Worm (Caenorhabditis elegans) whole organism, late embryonic: ENCODE results near the gene msp-36.

Experiments used
- C08G9.2 ChIP-seq: sonication (generic microtip); optimal IDR thresholded peaks from 2 replicates; lab custom pipeline; 2016; ENCODE audit warnings: mild to moderate bottlenecking, missing genetic modification characterization, moderate library complexity, missing compliant biosample characterization
- C38D4.7 ChIP-seq: fragments of 200-800 bp; sonication (Bioruptor generic); optimal IDR thresholded peaks from 2 replicates; lab custom pipeline; 2018; ENCODE audit warnings: mild to moderate bottlenecking, missing genetic modification characterization, moderate library complexity, missing compliant biosample characterization
- K02D7.2 ChIP-seq: sonication (generic microtip); optimal IDR thresholded peaks from 2 replicates; lab custom pipeline; 2017; ENCODE audit warnings: mild to moderate bottlenecking, missing genetic modification characterization, missing compliant biosample characterization
- K09A11.1 ChIP-seq: sonication (generic microtip); optimal IDR thresholded peaks from 2 replicates; lab custom pipeline; 2017; ENCODE audit warnings: antibody characterized with exemption, mild to moderate bottlenecking, missing genetic modification characterization, missing compliant biosample characterization; ENCODE audit not compliant: insufficient read depth
- T23F11.4 ChIP-seq: fragments of 200-800 bp; sonication (Bioruptor generic); optimal IDR thresholded peaks from 2 replicates; lab custom pipeline; 2018; ENCODE audit warnings: mild to moderate bottlenecking, missing genetic modification characterization, missing compliant biosample characterization
- Y22D7AL.16 ChIP-seq: sonication (generic microtip); optimal IDR thresholded peaks from 2 replicates; lab custom pipeline; 2016; ENCODE audit warnings: missing genetic modification characterization, missing compliant biosample characterization
- ahr-1 ChIP-seq: sonication (generic microtip); optimal IDR thresholded peaks from 2 replicates; lab custom pipeline; 2016; ENCODE audit warnings: missing genetic modification characterization, missing compliant biosample characterization
- ama-1 ChIP-seq: fragments of 150-350 bp; optimal IDR thresholded peaks from 2 replicates; lab custom pipeline; 2014
- ceh-14 ChIP-seq: sonication (generic microtip); optimal IDR thresholded peaks from 2 replicates; lab custom pipeline; 2016; ENCODE audit warnings: missing genotype, missing genetic modification characterization, missing compliant biosample characterization
- ceh-19 ChIP-seq: fragments of 200-800 bp; sonication (Bioruptor generic); optimal IDR thresholded peaks from 2 replicates; lab custom pipeline; 2018; ENCODE audit warnings: mild to moderate bottlenecking, missing genetic modification characterization, missing compliant biosample characterization
- ceh-2 ChIP-seq: sonication (generic microtip); optimal IDR thresholded peaks from 2 replicates; lab custom pipeline; 2016; ENCODE audit warnings: missing genotype, missing genetic modification characterization, missing compliant biosample characterization
- ceh-22 ChIP-seq: sonication (generic microtip); optimal IDR thresholded peaks from 2 replicates; lab custom pipeline; 2017; ENCODE audit warnings: missing biosample characterization, missing genetic modification characterization
- ceh-24 ChIP-seq: sonication (generic microtip); optimal IDR thresholded peaks from 2 replicates; lab custom pipeline; 2016; ENCODE audit warnings: mild to moderate bottlenecking, missing genetic modification characterization, missing compliant biosample characterization
- ceh-30 ChIP-seq: fragments of 150-350 bp; optimal IDR thresholded peaks from 2 replicates; lab custom pipeline; 2014; ENCODE audit warnings: missing biosample characterization, missing genetic modification characterization
- ceh-31 ChIP-seq: sonication (generic microtip); optimal IDR thresholded peaks from 2 replicates; lab custom pipeline; 2016; ENCODE audit warnings: missing genetic modification characterization, missing compliant biosample characterization
- ceh-45 ChIP-seq: fragments of 200-800 bp; sonication (Bioruptor generic); IDR thresholded peaks from 2 replicates; pipeline ENCODE4 v1.3.6; 2022; ENCODE audit warnings: missing genetic modification reagents, missing genetic modification characterization, missing compliant biosample characterization
- dve-1 ChIP-seq: sonication (generic microtip); optimal IDR thresholded peaks from 2 replicates; lab custom pipeline; 2017; ENCODE audit warnings: antibody characterized with exemption, mild to moderate bottlenecking, missing genetic modification characterization, missing compliant biosample characterization
- elt-2 ChIP-seq: sonication (generic microtip); optimal IDR thresholded peaks from 2 replicates; lab custom pipeline; 2016; ENCODE audit warnings: missing genetic modification reagents, missing genetic modification characterization, missing compliant biosample characterization
- fax-1 ChIP-seq: sonication (generic microtip); optimal IDR thresholded peaks from 2 replicates; lab custom pipeline; 2016; ENCODE audit warnings: missing genotype, missing genetic modification characterization, missing compliant biosample characterization
- fkh-10 ChIP-seq: fragments of 150-350 bp; optimal IDR thresholded peaks from 2 replicates; lab custom pipeline; 2014; ENCODE audit warnings: missing biosample characterization, missing genetic modification reagents, missing genetic modification characterization
- hlh-13 ChIP-seq: fragments of 200-800 bp; sonication (Bioruptor generic); optimal IDR thresholded peaks from 2 replicates; lab custom pipeline; 2018; ENCODE audit warnings: mild to moderate bottlenecking, missing genetic modification characterization, missing compliant biosample characterization
- hlh-30 ChIP-seq: sonication (generic microtip); optimal IDR thresholded peaks from 2 replicates; lab custom pipeline; 2017; ENCODE audit warnings: antibody characterized with exemption, missing genetic modification characterization, missing compliant biosample characterization; ENCODE audit not compliant: insufficient read depth
- hlh-6 ChIP-seq: sonication (generic microtip); optimal IDR thresholded peaks from 2 replicates; lab custom pipeline; 2016; ENCODE audit warnings: missing genotype, missing genetic modification characterization, missing compliant biosample characterization
- lim-6 ChIP-seq: sonication (generic microtip); optimal IDR thresholded peaks from 2 replicates; lab custom pipeline; 2016; ENCODE audit warnings: missing genetic modification characterization, missing compliant biosample characterization
- madf-2 ChIP-seq: sonication (generic microtip); optimal IDR thresholded peaks from 2 replicates; lab custom pipeline; 2017; ENCODE audit warnings: missing genetic modification characterization, missing compliant biosample characterization
- mec-3 ChIP-seq: sonication (generic microtip); optimal IDR thresholded peaks from 2 replicates; lab custom pipeline; 2016; ENCODE audit warnings: borderline replicate concordance, missing genetic modification characterization, missing compliant biosample characterization
- nfya-1 ChIP-seq: sonication (generic microtip); optimal IDR thresholded peaks from 2 replicates; lab custom pipeline; 2017; ENCODE audit warnings: missing genetic modification characterization, mild to moderate bottlenecking, missing compliant biosample characterization, antibody characterized with exemption, moderate library complexity
- nhr-11 ChIP-seq: fragments of 150-350 bp; optimal IDR thresholded peaks from 2 replicates; lab custom pipeline; 2014; ENCODE audit warnings: missing biosample characterization, missing genetic modification characterization
- npax-4 ChIP-seq: sonication (generic microtip); optimal IDR thresholded peaks from 2 replicates; lab custom pipeline; 2016; ENCODE audit warnings: missing genetic modification characterization, missing compliant biosample characterization
- odd-2 ChIP-seq: sonication (generic microtip); optimal IDR thresholded peaks from 2 replicates; lab custom pipeline; 2017; ENCODE audit warnings: antibody characterized with exemption, mild to moderate bottlenecking, missing genetic modification characterization, missing compliant biosample characterization
- pag-3 ChIP-seq: sonication (generic microtip); optimal IDR thresholded peaks from 2 replicates; lab custom pipeline; 2016; ENCODE audit warnings: missing compliant biosample characterization, missing genetic modification characterization, borderline replicate concordance
- pha-2 ChIP-seq: sonication (generic microtip); optimal IDR thresholded peaks from 2 replicates; lab custom pipeline; 2017; ENCODE audit warnings: mild to moderate bottlenecking, missing genetic modification characterization, missing compliant biosample characterization
- pha-4 ChIP-seq: fragments of 150-350 bp; optimal IDR thresholded peaks from 2 replicates; lab custom pipeline; 2018; ENCODE audit warnings: missing biosample characterization, missing genetic modification reagents, missing genetic modification characterization
- pros-1 ChIP-seq: fragments of 150-350 bp; optimal IDR thresholded peaks from 2 replicates; lab custom pipeline; 2014; ENCODE audit warnings: missing biosample characterization, missing genetic modification reagents, missing genetic modification characterization
- ref-2 ChIP-seq: sonication (generic microtip); optimal IDR thresholded peaks from 2 replicates; lab custom pipeline; 2016; ENCODE audit warnings: missing genetic modification characterization, missing compliant biosample characterization
- sox-2 ChIP-seq: fragments of 200-800 bp; sonication (Bioruptor generic); IDR thresholded peaks from 2 replicates; pipeline ENCODE4 v1.3.6; 2022; ENCODE audit warnings: missing genetic modification reagents, missing genetic modification characterization, missing compliant biosample characterization
- sox-4 ChIP-seq: sonication (generic microtip); optimal IDR thresholded peaks from 2 replicates; lab custom pipeline; 2017; ENCODE audit warnings: mild to moderate bottlenecking, missing genetic modification characterization, inconsistent platforms, missing compliant biosample characterization
- syd-9 ChIP-seq: sonication (generic microtip); optimal IDR thresholded peaks from 2 replicates; lab custom pipeline; 2016; ENCODE audit warnings: mild to moderate bottlenecking, missing genetic modification characterization, moderate library complexity, missing compliant biosample characterization
- tbx-2 ChIP-seq: sonication (generic microtip); optimal IDR thresholded peaks from 2 replicates; lab custom pipeline; 2016; ENCODE audit warnings: missing genetic modification characterization, missing compliant biosample characterization
- tbx-7 ChIP-seq: sonication (generic microtip); optimal IDR thresholded peaks from 2 replicates; lab custom pipeline; 2016; ENCODE audit warnings: missing genotype, missing genetic modification characterization, missing compliant biosample characterization
- ttx-3 ChIP-seq: sonication (generic microtip); optimal IDR thresholded peaks from 2 replicates; lab custom pipeline; 2016; ENCODE audit warnings: missing genetic modification reagents, missing genetic modification characterization, missing compliant biosample characterization
- unc-42 ChIP-seq: sonication (generic microtip); optimal IDR thresholded peaks from 2 replicates; lab custom pipeline; 2016; ENCODE audit warnings: missing genotype, missing genetic modification characterization, missing compliant biosample characterization
- unc-55 ChIP-seq: sonication (generic microtip); optimal IDR thresholded peaks from 2 replicates; lab custom pipeline; 2017; ENCODE audit warnings: missing biosample characterization, missing genetic modification reagents, missing genetic modification characterization

Gene msp-36

DNA sequence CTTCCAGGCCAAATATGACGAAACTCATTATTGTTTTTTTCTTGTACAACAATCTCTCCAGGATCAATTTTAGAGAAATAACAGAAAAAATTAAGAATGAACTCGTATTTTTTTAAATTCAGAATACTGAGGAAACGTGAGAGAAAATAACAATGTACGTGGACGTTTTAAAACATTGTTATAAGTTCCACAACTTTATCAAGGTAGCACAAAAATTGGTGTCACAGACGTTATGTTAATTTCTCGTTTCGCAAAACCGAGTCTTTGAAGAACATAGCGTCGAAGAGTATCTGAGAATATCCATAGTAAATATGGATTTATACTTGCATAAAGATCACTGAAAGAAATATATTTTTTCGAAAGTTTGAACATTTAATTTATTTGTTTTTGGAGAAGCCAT, 44.1 kb upstream of the msp-36 start, which contains the start of gene T04B2.8:
TSS of gene T04B2.8 (minus strand) at position 101 of the 400 bp plus-strand sequence.
- TF ChIP-seq nfya-1 (tag; lab: Kevin White, UChicago), result no peak
- no peak for TF ChIP-seq Y22D7AL.16 (tag; lab: Kevin White, UChicago)
- no peak for TF ChIP-seq sox-2 (GFP tag; lab: Robert Waterston, UW)
- TF ChIP-seq hlh-13, result no peak
- TF ChIP-seq fax-1, result no peak
- no peak for TF ChIP-seq fkh-10
- no peak for TF ChIP-seq pha-4
- TF ChIP-seq lim-6 (tag; lab: Kevin White, UChicago), result no peak
- no peak for TF ChIP-seq ahr-1 (tag; lab: Kevin White, UChicago)
- no peak for TF ChIP-seq unc-55
- TF ChIP-seq, all 69 proteins: peak for 0

DNA sequence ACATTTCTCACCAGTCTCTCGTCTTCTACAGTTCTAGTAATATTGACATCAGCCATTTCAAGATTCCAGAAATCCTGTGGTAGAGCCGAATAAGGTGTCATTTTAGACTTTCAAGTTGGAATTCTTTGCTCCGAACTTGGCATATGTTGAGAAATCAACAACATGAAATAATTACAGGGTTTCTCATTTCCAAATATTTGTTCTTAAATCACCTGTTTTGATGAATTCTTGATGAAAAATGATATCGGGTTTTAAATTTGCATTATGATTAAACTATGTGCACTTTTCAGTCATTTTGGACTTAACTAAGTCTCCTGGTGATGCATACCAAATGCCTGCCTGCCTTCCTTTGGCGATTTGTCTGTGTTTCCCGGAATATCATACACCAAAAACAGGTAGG, 41.7 kb upstream of the msp-36 start, which contains the start of gene srv-12:
TSS of gene srv-12 (minus strand) at position 101 of the 400 bp plus-strand sequence.
- TF ChIP-seq ceh-2 (tag; lab: Kevin White, UChicago) (no peak), ttx-3 (tag; lab: Kevin White, UChicago) (no peak), ceh-22 (tag; lab: Kevin White, UChicago) (no peak), sox-4 (tag; lab: Kevin White, UChicago) (no peak), ceh-31 (tag; lab: Kevin White, UChicago) (no peak), dve-1 (tag; lab: Kevin White, UChicago) (no peak), tbx-7 (tag; lab: Kevin White, UChicago) (no peak), ama-1 (lab: Kevin White, UChicago) (no peak), hlh-6 (no peak), madf-2 (tag; lab: Kevin White, UChicago) (no peak), ceh-14 (no peak), ceh-30 (tag; lab: Kevin White, UChicago) (no peak), elt-2 (tag; lab: Kevin White, UChicago) (no peak), C08G9.2 (tag; lab: Kevin White, UChicago) (no peak)

DNA sequence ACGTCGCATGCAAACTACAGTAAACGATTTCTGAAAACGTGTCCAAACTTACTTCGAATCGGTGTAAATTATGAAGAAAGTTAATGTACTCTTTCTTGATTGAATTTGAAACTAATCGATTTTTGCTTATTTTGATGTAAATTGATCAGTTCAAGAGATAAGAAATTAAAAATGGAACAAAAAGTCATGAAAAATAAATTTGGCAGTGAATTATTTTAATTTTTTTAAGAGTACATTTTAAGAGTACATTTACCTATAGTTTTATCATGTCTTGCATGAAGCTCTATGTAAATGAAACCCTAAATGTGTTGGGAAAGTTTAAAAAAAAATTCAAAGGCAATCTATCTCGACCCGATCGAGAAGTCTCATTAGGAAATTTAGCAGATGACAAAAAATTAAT, 39.1 kb upstream of the msp-36 start, which contains the start of gene T04B2.7:
TSS of gene T04B2.7 (minus strand) at position 101 of the 400 bp plus-strand sequence.
- TF ChIP-seq ceh-24 (no peak), ama-1 (lab: Kevin White, UChicago) (no peak), ceh-19 (no peak), mec-3 (no peak), pha-2 (tag; lab: Kevin White, UChicago) (no peak), tbx-7 (tag; lab: Kevin White, UChicago) (no peak), T23F11.4 (GFP tag; lab: Kevin White, UChicago) (no peak), nhr-11 (no peak), unc-42 (tag; lab: Kevin White, UChicago) (no peak), ref-2 (no peak), ceh-45 (no peak)

DNA sequence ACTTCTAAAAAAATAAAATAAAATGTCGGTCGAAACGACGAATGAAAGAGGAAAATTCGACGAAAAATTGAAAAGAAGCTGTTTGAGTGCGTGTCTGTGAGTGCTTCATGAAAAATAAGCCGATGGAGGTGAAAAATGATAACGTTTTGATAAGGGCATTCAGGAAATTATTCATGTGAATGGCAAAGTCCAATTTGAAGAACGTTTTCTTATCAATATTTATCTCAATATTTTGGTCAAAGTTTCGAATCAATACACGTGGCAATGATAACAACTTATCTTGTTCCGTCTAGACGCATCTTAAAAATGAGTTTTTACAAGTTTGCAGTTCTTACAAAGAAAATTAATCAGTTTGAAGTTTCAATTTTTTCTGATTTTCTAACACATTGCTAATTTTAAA, 36.1 kb upstream of the msp-36 start:
- TF ChIP-seq elt-2 (tag; lab: Kevin White, UChicago), result peak; percentile 91
- no peak for TF ChIP-seq odd-2 (tag; lab: Kevin White, UChicago)

DNA sequence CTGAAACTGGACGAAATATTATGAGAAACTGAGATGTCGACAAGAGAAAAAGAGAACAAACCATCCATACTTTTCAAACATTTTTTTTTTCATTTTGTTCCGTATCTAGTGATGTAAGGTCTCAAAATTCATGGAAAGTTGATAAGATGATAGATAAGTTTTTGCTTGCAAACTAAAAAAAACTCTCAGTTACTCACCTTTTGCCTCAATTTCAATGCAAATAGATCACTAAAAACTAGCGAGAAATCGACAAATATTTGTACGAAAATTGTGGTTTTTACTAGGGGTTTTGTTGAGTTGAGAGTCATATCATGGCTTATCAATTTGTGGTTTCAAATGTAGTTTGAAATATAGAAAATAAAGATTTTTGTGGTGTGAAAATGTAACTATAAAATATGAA, 34.4 kb upstream of the msp-36 start:
- TF ChIP-seq pag-3 (tag; lab: Kevin White, UChicago) (no peak), elt-2 (tag; lab: Kevin White, UChicago) (no peak), hlh-30 (no peak), pha-4 (no peak), C38D4.7 (GFP tag; lab: Kevin White, UChicago) (no peak), K09A11.1 (tag; lab: Kevin White, UChicago) (no peak), K02D7.2 (tag; lab: Kevin White, UChicago) (no peak), syd-9 (tag; lab: Kevin White, UChicago) (no peak), tbx-2 (tag; lab: Kevin White, UChicago) (no peak), pha-2 (tag; lab: Kevin White, UChicago) (no peak), ceh-2 (tag; lab: Kevin White, UChicago) (no peak), npax-4 (tag; lab: Kevin White, UChicago) (no peak), lim-6 (tag; lab: Kevin White, UChicago) (no peak), T23F11.4 (GFP tag; lab: Kevin White, UChicago) (no peak), pros-1 (no peak), fkh-10 (no peak)
